Worm (Caenorhabditis elegans) whole organism, L3 larva: ENCODE results near the gene F16G10.6.

Source experiments
- ceh-16 ChIP-seq: sonication (generic microtip); optimal IDR thresholded peaks from 2 replicates; lab custom pipeline; 2017; ENCODE audit warnings: missing biosample characterization, missing genetic modification characterization
- lin-15B ChIP-seq: fragments of 150-350 bp; optimal IDR thresholded peaks from 2 replicates; lab custom pipeline; 2014; ENCODE audit warnings: missing biosample characterization, missing genetic modification characterization
- skn-1 ChIP-seq: fragments of 150-350 bp; optimal IDR thresholded peaks from 2 replicates; lab custom pipeline; 2014; ENCODE audit warnings: missing biosample characterization, missing genetic modification characterization

DNA sequence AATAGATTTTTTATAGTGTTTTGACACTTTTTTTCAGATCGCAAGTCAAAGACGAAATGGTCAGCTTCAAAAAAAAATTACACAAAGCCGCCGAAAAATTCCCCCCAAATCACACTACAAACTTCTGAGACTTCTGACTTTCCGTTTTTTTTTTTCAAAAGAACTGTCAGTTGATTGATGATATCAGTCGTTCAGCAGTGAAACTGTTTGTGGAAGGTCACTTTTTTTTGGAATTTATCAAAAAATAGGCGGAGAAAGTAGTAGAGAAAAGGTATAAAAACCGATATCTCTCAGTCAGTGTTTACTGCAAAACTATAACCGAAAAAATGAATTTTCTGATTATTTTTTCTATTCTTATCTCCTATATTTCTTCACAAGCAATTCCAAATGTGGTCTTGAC, 24.6 kb downstream of the F16G10.6 start, which contains the start of gene F43C11.3:
- TF ChIP-seq ceh-16 (tag; lab: Kevin White, UChicago), result no peak
- TF ChIP-seq skn-1 (tag; lab: Kevin White, UChicago), result no peak
- no peak for TF ChIP-seq lin-15B (tag; lab: Kevin White, UChicago)
